Fruit fly (Drosophila melanogaster) whole organism, embryonic: ENCODE results near the gene Rab30.
A peak's percentile ranks its signal among the peaks of the same experiment; 100 is the strongest.

Source experiments
- Atf6 ChIP-seq: fragments of 200-800 bp; sonication (Bioruptor generic); IDR thresholded peaks from 2 replicates; pipeline ENCODE4 v1.3.6; 2022; ENCODE audit warnings: missing biosample characterization, missing genetic modification characterization
- CG10543 ChIP-seq: fragments of 200-800 bp; sonication (Bioruptor generic); optimal IDR thresholded peaks from 3 replicates; lab custom pipeline; 2017; ENCODE audit warnings: missing biosample characterization, mild to moderate bottlenecking, missing genetic modification characterization, moderate library complexity
- CG12659 ChIP-seq: fragments of 200-800 bp; sonication (Bioruptor generic); optimal IDR thresholded peaks from 3 replicates; lab custom pipeline; 2017; ENCODE audit warnings: mild to moderate bottlenecking, missing biosample characterization, missing genetic modification reagents, missing genetic modification characterization
- CG16813 ChIP-seq: fragments of 200-800 bp; sonication (Bioruptor generic); IDR thresholded peaks from 3 replicates; pipeline ENCODE4 v1.3.6; 2022; ENCODE audit warnings: missing biosample characterization, missing genetic modification characterization; ENCODE audit not compliant: partially characterized antibody
- CG17186 ChIP-seq: fragments of 200-800 bp; sonication (Bioruptor generic); optimal IDR thresholded peaks from 3 replicates; lab custom pipeline; 2017; ENCODE audit warnings: missing biosample characterization, missing genetic modification reagents, missing genetic modification characterization
- CG17385 ChIP-seq: fragments of 200-800 bp; sonication (Bioruptor generic); optimal IDR thresholded peaks from 3 replicates; lab custom pipeline; 2018; ENCODE audit warnings: missing biosample characterization, mild to moderate bottlenecking, missing genetic modification characterization
- CG17568 ChIP-seq: fragments of 200-800 bp; sonication (Bioruptor generic); optimal IDR thresholded peaks from 2 replicates; lab custom pipeline; 2018; ENCODE audit warnings: missing biosample characterization, mild to moderate bottlenecking, missing genetic modification characterization, moderate library complexity
- CG2120 ChIP-seq: fragments of 200-800 bp; sonication (Bioruptor generic); optimal IDR thresholded peaks from 3 replicates; lab custom pipeline; 2016; ENCODE audit warnings: missing biosample characterization, missing genetic modification characterization
- CG2199 ChIP-seq: fragments of 200-800 bp; sonication (Bioruptor generic); IDR thresholded peaks from 3 replicates; pipeline ENCODE4 v1.3.6; 2022; ENCODE audit warnings: missing biosample characterization, missing genetic modification characterization
- CG2678 ChIP-seq: fragments of 200-800 bp; sonication (Bioruptor generic); optimal IDR thresholded peaks from 3 replicates; lab custom pipeline; 2019; ENCODE audit warnings: missing biosample characterization, mild to moderate bottlenecking, missing genetic modification characterization, moderate library complexity
- CG2889 ChIP-seq: fragments of 200-800 bp; sonication (Bioruptor generic); IDR thresholded peaks from 3 replicates; pipeline ENCODE4 v1.3.6; 2022; ENCODE audit warnings: missing biosample characterization, missing genetic modification characterization
- CG4328 ChIP-seq: fragments of 200-800 bp; sonication (Bioruptor generic); optimal IDR thresholded peaks from 3 replicates; lab custom pipeline; 2017; ENCODE audit warnings: missing biosample characterization, missing genetic modification reagents, missing genetic modification characterization
- CG5245 ChIP-seq: fragments of 200-800 bp; sonication (Bioruptor generic); optimal IDR thresholded peaks from 3 replicates; lab custom pipeline; 2016; ENCODE audit warnings: missing biosample characterization, missing genetic modification characterization
- CG6175 ChIP-seq: fragments of 200-800 bp; sonication (Bioruptor generic); IDR thresholded peaks from 3 replicates; pipeline ENCODE4 v1.3.6; 2022; ENCODE audit warnings: missing biosample characterization, missing genetic modification characterization
- CG6272 ChIP-seq: fragments of 200-800 bp; sonication (Bioruptor generic); IDR thresholded peaks from 2 replicates; pipeline ENCODE4 v1.3.6; 2022; ENCODE audit warnings: missing biosample characterization, missing genetic modification characterization
- CG7357 ChIP-seq: fragments of 200-800 bp; sonication (Bioruptor generic); IDR thresholded peaks from 3 replicates; pipeline ENCODE4 v1.3.6; 2022; ENCODE audit warnings: missing biosample characterization, missing genetic modification characterization
- CG7928 ChIP-seq: fragments of 200-800 bp; sonication (Bioruptor generic); optimal IDR thresholded peaks from 2 replicates; lab custom pipeline; 2017; ENCODE audit warnings: missing biosample characterization, mild to moderate bottlenecking, missing genetic modification characterization
- CG8388 ChIP-seq: fragments of 200-800 bp; sonication (Bioruptor generic); optimal IDR thresholded peaks from 2 replicates; lab custom pipeline; 2019; ENCODE audit warnings: missing biosample characterization, mild to moderate bottlenecking, missing genetic modification characterization, moderate library complexity
- CG9932 ChIP-seq: fragments of 200-800 bp; sonication (Bioruptor generic); IDR thresholded peaks from 2 replicates; pipeline ENCODE4 v1.3.6; 2022; ENCODE audit warnings: missing biosample characterization, missing genetic modification characterization
- CrebB ChIP-seq: fragments of 200-800 bp; sonication (Bioruptor generic); optimal IDR thresholded peaks from 3 replicates; lab custom pipeline; 2018; ENCODE audit warnings: missing biosample characterization, mild to moderate bottlenecking, missing genetic modification characterization
- D19B ChIP-seq: fragments of 200-800 bp; sonication (Bioruptor generic); optimal IDR thresholded peaks from 2 replicates; lab custom pipeline; 2017; ENCODE audit warnings: missing biosample characterization, mild to moderate bottlenecking, missing genetic modification characterization
- Dek ChIP-seq: fragments of 200-800 bp; sonication (Bioruptor generic); optimal IDR thresholded peaks from 3 replicates; lab custom pipeline; 2019; ENCODE audit warnings: missing biosample characterization, mild to moderate bottlenecking, missing genetic modification characterization, moderate library complexity
- HHEX ChIP-seq: fragments of 200-800 bp; sonication (Bioruptor generic); optimal IDR thresholded peaks from 3 replicates; lab custom pipeline; 2017; ENCODE audit warnings: missing biosample characterization, mild to moderate bottlenecking, missing genetic modification characterization, missing genetic modification reagents
- Hmx ChIP-seq: fragments of 200-800 bp; sonication (Bioruptor generic); optimal IDR thresholded peaks from 2 replicates; lab custom pipeline; 2016; ENCODE audit warnings: missing biosample characterization, missing genetic modification characterization
- Hr51 ChIP-seq, 2 experiments: fragments of 200-800 bp; sonication (Bioruptor generic); optimal IDR thresholded peaks; 2 replicates in 1 of 2; 3 replicates in 1 of 2; lab custom pipeline; 2016 to 2018; ENCODE audit warnings: missing biosample characterization in 2 of 2, missing genetic modification characterization in 2 of 2, mild to moderate bottlenecking in 1 of 2, moderate library complexity in 1 of 2
- Max ChIP-seq: fragments of 200-800 bp; sonication (Bioruptor generic); optimal IDR thresholded peaks from 2 replicates; lab custom pipeline; 2016; ENCODE audit warnings: missing biosample characterization, mild to moderate bottlenecking, missing genetic modification characterization
- Med ChIP-seq: fragments of 200-800 bp; sonication (Bioruptor generic); peaks from one replicate; lab custom pipeline; 2016; ENCODE audit warnings: missing biosample characterization, missing genetic modification characterization, mild to moderate bottlenecking, inconsistent platforms, moderate library complexity
- Poxn ChIP-seq: fragments of 200-800 bp; sonication (Bioruptor generic); IDR thresholded peaks from 2 replicates; pipeline ENCODE4 v1.3.6; 2022; ENCODE audit warnings: missing biosample characterization, missing genetic modification characterization
- Ptx1 ChIP-seq: fragments of 200-800 bp; sonication (Bioruptor generic); IDR thresholded peaks from 2 replicates; pipeline ENCODE4 v1.3.6; 2022; ENCODE audit warnings: missing biosample characterization, missing genetic modification characterization
- Sin3A ChIP-seq: fragments of >200 bp; optimal IDR thresholded peaks from 2 replicates; lab custom pipeline; 2018
- Spps ChIP-seq: fragments of 200-800 bp; sonication (Bioruptor generic); optimal IDR thresholded peaks from 2 replicates; lab custom pipeline; 2018; ENCODE audit warnings: missing biosample characterization, mild to moderate bottlenecking, missing genetic modification characterization
- Ssrp ChIP-seq: fragments of 200-800 bp; sonication (Bioruptor generic); optimal IDR thresholded peaks from 2 replicates; lab custom pipeline; 2018; ENCODE audit warnings: missing biosample characterization, mild to moderate bottlenecking, missing genetic modification characterization, moderate library complexity
- Taf1 ChIP-seq: fragments of 200-800 bp; sonication (Bioruptor generic); IDR thresholded peaks from 2 replicates; pipeline ENCODE4 v1.3.6; 2022; ENCODE audit warnings: missing biosample characterization, missing genetic modification characterization
- bigmax ChIP-seq: fragments of 200-800 bp; sonication (Bioruptor generic); optimal IDR thresholded peaks from 2 replicates; lab custom pipeline; 2018; ENCODE audit warnings: missing biosample characterization, mild to moderate bottlenecking, missing genetic modification characterization
- caup ChIP-seq: fragments of 200-800 bp; sonication (Bioruptor generic); optimal IDR thresholded peaks from 3 replicates; lab custom pipeline; 2017; ENCODE audit warnings: missing biosample characterization, mild to moderate bottlenecking, missing genetic modification characterization, moderate library complexity; ENCODE audit not compliant: severe bottlenecking
- ci ChIP-seq: fragments of 200-800 bp; sonication (Bioruptor generic); IDR thresholded peaks from 3 replicates; pipeline ENCODE4 v1.3.6; 2022; ENCODE audit warnings: missing biosample characterization, missing genetic modification characterization
- exex ChIP-seq: fragments of 200-800 bp; sonication (Bioruptor generic); optimal IDR thresholded peaks from 4 replicates; lab custom pipeline; 2018; ENCODE audit warnings: missing biosample characterization, mild to moderate bottlenecking, missing genetic modification characterization, moderate library complexity
- fd96Cb ChIP-seq: fragments of 200-800 bp; sonication (Bioruptor generic); optimal IDR thresholded peaks from 2 replicates; lab custom pipeline; 2018; ENCODE audit warnings: missing biosample characterization, mild to moderate bottlenecking, missing genetic modification characterization, moderate library complexity
- gfzf ChIP-seq: fragments of 200-800 bp; sonication (Bioruptor generic); optimal IDR thresholded peaks from 2 replicates; lab custom pipeline; 2016; ENCODE audit warnings: missing biosample characterization, mild to moderate bottlenecking, missing genetic modification characterization, moderate library complexity
- her ChIP-seq: fragments of 200-800 bp; sonication (Bioruptor generic); optimal IDR thresholded peaks from 2 replicates; lab custom pipeline; 2016; ENCODE audit warnings: missing biosample characterization, missing genetic modification characterization
- lab ChIP-seq: fragments of 200-800 bp; sonication (Bioruptor generic); optimal IDR thresholded peaks from 3 replicates; lab custom pipeline; 2017; ENCODE audit warnings: missing biosample characterization, missing genetic modification characterization, mild to moderate bottlenecking, moderate library complexity, missing genetic modification reagents
- lmd ChIP-seq: fragments of 200-800 bp; sonication (Bioruptor generic); IDR thresholded peaks from 2 replicates; pipeline ENCODE4 v1.3.6; 2022; ENCODE audit warnings: missing biosample characterization, missing genetic modification characterization
- nerfin-2 ChIP-seq: fragments of 200-800 bp; sonication (Bioruptor generic); IDR thresholded peaks from 2 replicates; pipeline ENCODE4 v1.3.6; 2022; ENCODE audit warnings: missing biosample characterization, missing genetic modification characterization; ENCODE audit not compliant: partially characterized antibody
- run ChIP-seq: fragments of 200-800 bp; sonication (Bioruptor generic); optimal IDR thresholded peaks from 3 replicates; lab custom pipeline; 2018; ENCODE audit warnings: missing biosample characterization, mild to moderate bottlenecking, missing genetic modification characterization
- tio ChIP-seq: fragments of 200-800 bp; sonication (Bioruptor generic); optimal IDR thresholded peaks from 2 replicates; lab custom pipeline; 2017; ENCODE audit warnings: missing biosample characterization, missing genetic modification characterization, inconsistent platforms
- usp ChIP-seq: fragments of >200 bp; optimal IDR thresholded peaks from 2 replicates; lab custom pipeline; 2017; ENCODE audit warnings: missing biosample characterization, missing genetic modification characterization
- zen ChIP-seq: fragments of 200-800 bp; sonication (Bioruptor generic); optimal IDR thresholded peaks from 3 replicates; lab custom pipeline; 2018; ENCODE audit warnings: missing biosample characterization, mild to moderate bottlenecking, missing genetic modification characterization, moderate library complexity
- zfh1 ChIP-seq: fragments of 200-800 bp; sonication (Bioruptor generic); IDR thresholded peaks from 3 replicates; pipeline ENCODE4 v1.3.6; 2022; ENCODE audit warnings: missing biosample characterization, missing genetic modification characterization
- zfh2 ChIP-seq: fragments of 200-800 bp; sonication (Bioruptor generic); optimal IDR thresholded peaks from 2 replicates; lab custom pipeline; 2016; ENCODE audit warnings: missing biosample characterization, missing genetic modification characterization

Gene Rab30

dm6 chr2L:7047703-7048102 lies 15.3 kb upstream of the Rab30 start (continued):
- no peak for TF ChIP-seq CG6175 (GFP tag; lab: Robert Waterston, UW)
- TF ChIP-seq gfzf (GFP tag; lab: Kevin White, UChicago) = no peak
- TF ChIP-seq CG16813 (GFP tag; lab: Robert Waterston, UW) = no peak
- TF ChIP-seq CG2199 (GFP tag; lab: Robert Waterston, UW) = no peak
- no peak for TF ChIP-seq CG17186 (GFP tag; lab: Kevin White, UChicago)
- TF ChIP-seq Max (GFP tag; lab: Kevin White, UChicago) = no peak
- peak; percentile 43 for TF ChIP-seq CG9932 (GFP tag; lab: Robert Waterston, UW)
- peak; percentile 67 for TF ChIP-seq CG2120 (GFP tag; lab: Kevin White, UChicago)
- no peak for TF ChIP-seq Taf1 (GFP tag; lab: Robert Waterston, UW)
- TF ChIP-seq CG2678 (tag; lab: Kevin White, UChicago) = no peak
- TF ChIP-seq lab (GFP tag; lab: Kevin White, UChicago) = no peak
- TF ChIP-seq Dek (tag; lab: Kevin White, UChicago) = no peak
- TF ChIP-seq CG4328 = no peak
- no peak for TF ChIP-seq CG5245 (GFP tag; lab: Kevin White, UChicago)
- TF ChIP-seq nerfin-2 (GFP tag; lab: Robert Waterston, UW) = no peak
- TF ChIP-seq tio (GFP tag; lab: Kevin White, UChicago) = no peak
- TF ChIP-seq CG8388 (GFP tag; lab: Kevin White, UChicago) = no peak
- no peak for TF ChIP-seq caup (GFP tag; lab: Kevin White, UChicago)
- TF ChIP-seq zfh2 (GFP tag; lab: Kevin White, UChicago) = peak; percentile 13
- TF ChIP-seq CrebB (tag; lab: Kevin White, UChicago) = peak; percentile 5
- TF ChIP-seq her (GFP tag; lab: Kevin White, UChicago) = no peak
- no peak for TF ChIP-seq bigmax (GFP tag; lab: Kevin White, UChicago)
- no peak for TF ChIP-seq exex (tag; lab: Kevin White, UChicago)
- TF ChIP-seq usp (GFP tag; lab: Kevin White, UChicago) = no peak
- no peak for TF ChIP-seq ci (GFP tag; lab: Robert Waterston, UW)
- peak; percentile 55 for TF ChIP-seq Med (GFP tag; lab: Kevin White, UChicago)
- TF ChIP-seq fd96Cb = no peak
- TF ChIP-seq CG17568 (GFP tag; lab: Kevin White, UChicago) = no peak
- TF ChIP-seq CG7928 = no peak
- TF ChIP-seq Sin3A (lab: Kevin White, UChicago) = no peak
- TF ChIP-seq lmd (GFP tag; lab: Robert Waterston, UW) = no peak
- peak; percentile 55 for TF ChIP-seq Atf6 (GFP tag; lab: Robert Waterston, UW)
- no peak for TF ChIP-seq Ptx1 (GFP tag; lab: Robert Waterston, UW)
- TF ChIP-seq Hmx (GFP tag; lab: Kevin White, UChicago) = no peak
- TF ChIP-seq CG2889 (GFP tag; lab: Robert Waterston, UW) = no peak
- no peak for TF ChIP-seq run (tag; lab: Kevin White, UChicago)
- no peak for TF ChIP-seq Poxn (GFP tag; lab: Robert Waterston, UW)
- no peak for TF ChIP-seq CG6272
- TF ChIP-seq zfh1 = no peak
- no peak for TF ChIP-seq Hr51 (GFP tag; optimal IDR thresholded peaks at IDR 0.05; lab: Kevin White, UChicago)
- TF ChIP-seq CG17385 (GFP tag; lab: Kevin White, UChicago) = no peak
- no peak for TF ChIP-seq Spps (tag; lab: Kevin White, UChicago)
- no peak for TF ChIP-seq D19B (GFP tag; lab: Kevin White, UChicago)
- no peak for TF ChIP-seq Ssrp (tag; lab: Kevin White, UChicago)
- TF ChIP-seq HHEX (GFP tag; lab: Kevin White, UChicago) = no peak
- TF ChIP-seq CG10543 (GFP tag; lab: Kevin White, UChicago) = peak; percentile 59
- TF ChIP-seq CG12659 = peak; percentile 23
- TF ChIP-seq CG7357 (GFP tag; lab: Robert Waterston, UW) = no peak
- TF ChIP-seq zen = no peak
